Fruit fly (Drosophila melanogaster): ENCODE results near the gene Rab9Fb.
"Not testable (repeated sequence)": the region's sequence is repeated elsewhere in the genome, so short reads cannot be mapped to it uniquely, and the experiment has no call there.

Gene Rab9Fb

dm6 chrX:10952386-10952785 is at the start of gene Rab9Fb:
TSS of gene Rab9Fb (minus strand) at chrX:10952486.
- no peak for TF ChIP-seq CG17801 (GFP tag; optimal IDR thresholded peaks at IDR 0.05; ENCODE audit: partially characterized antibody)

dm6 chrX:10966978-10967731 is 14.9 kb upstream of the Rab9Fb start, which contains the start of gene C901:
TSS of gene C901 (minus strand) at chrX:10967134.
- no peak for TF ChIP-seq CG17801 (GFP tag; optimal IDR thresholded peaks at IDR 0.05; ENCODE audit: partially characterized antibody)

- no peak for TF ChIP-seq CG17801 (GFP tag; optimal IDR thresholded peaks at IDR 0.05; ENCODE audit: partially characterized antibody)
Observed at dm6 chrX:10959912-10960311, 7.6 kb upstream of the Rab9Fb start.

dm6 chrX:10953240-10953639 is 954 bp upstream of the Rab9Fb start:
- no peak for TF ChIP-seq CG17801 (GFP tag; optimal IDR thresholded peaks at IDR 0.05; ENCODE audit: partially characterized antibody)

dm6 chrX:10950930-10951329 is 1.4 kb downstream of the Rab9Fb start, which contains the start of gene Rab9Fa:
TSS of gene Rab9Fa (minus strand) at chrX:10951030.
- not testable (repeated sequence) for TF ChIP-seq CG17801 (GFP tag; optimal IDR thresholded peaks at IDR 0.05; ENCODE audit: partially characterized antibody)

- no peak for TF ChIP-seq CG17801 (GFP tag; optimal IDR thresholded peaks at IDR 0.05; ENCODE audit: partially characterized antibody)
Observed at dm6 chrX:10936599-10936998, 15.7 kb downstream of the Rab9Fb start.

dm6 chrX:10935587-10935986 is 16.7 kb downstream of the Rab9Fb start:
- no peak for TF ChIP-seq CG17801 (GFP tag; optimal IDR thresholded peaks at IDR 0.05; ENCODE audit: partially characterized antibody)

- no peak for TF ChIP-seq CG17801 (GFP tag; optimal IDR thresholded peaks at IDR 0.05; ENCODE audit: partially characterized antibody)
Observed at dm6 chrX:10933776-10934175, 18.5 kb downstream of the Rab9Fb start.

dm6 chrX:10932300-10932699 is 20.0 kb downstream of the Rab9Fb start:
- no peak for TF ChIP-seq CG17801 (GFP tag; optimal IDR thresholded peaks at IDR 0.05; ENCODE audit: partially characterized antibody)

- no peak for TF ChIP-seq CG17801 (GFP tag; optimal IDR thresholded peaks at IDR 0.05; ENCODE audit: partially characterized antibody)
Observed at dm6 chrX:10931250-10931649, 21.0 kb downstream of the Rab9Fb start.

dm6 chrX:10930553-10931092 is 21.7 kb downstream of the Rab9Fb start, which contains the start of gene Myo10A:
TSS of gene Myo10A (plus strand) at chrX:10930840.
- TF ChIP-seq CG17801 (GFP tag; optimal IDR thresholded peaks at IDR 0.05; ENCODE audit: partially characterized antibody) = no peak

dm6 chrX:10929613-10930012 is 22.7 kb downstream of the Rab9Fb start:
- TF ChIP-seq CG17801 (GFP tag; optimal IDR thresholded peaks at IDR 0.05; ENCODE audit: partially characterized antibody) = no peak

dm6 chrX:10927110-10927509 is 25.2 kb downstream of the Rab9Fb start, which contains the start of gene CG2145:
TSS of gene CG2145 (plus strand) at chrX:10927399.
- TF ChIP-seq CG17801 (GFP tag; optimal IDR thresholded peaks at IDR 0.05; ENCODE audit: partially characterized antibody) = peak; percentile 61

dm6 chrX:10926245-10926644 is 26.0 kb downstream of the Rab9Fb start:
- TF ChIP-seq CG17801 (GFP tag; optimal IDR thresholded peaks at IDR 0.05; ENCODE audit: partially characterized antibody) = no peak

- no peak for TF ChIP-seq CG17801 (GFP tag; optimal IDR thresholded peaks at IDR 0.05; ENCODE audit: partially characterized antibody)
Observed at dm6 chrX:10923711-10924281, 28.5 kb downstream of the Rab9Fb start, which contains the start of gene v. TSS of gene v (plus strand) at chrX:10923972.

- no peak for TF ChIP-seq CG17801 (GFP tag; optimal IDR thresholded peaks at IDR 0.05; ENCODE audit: partially characterized antibody)
Observed at dm6 chrX:10922178-10922577, 30.1 kb downstream of the Rab9Fb start.
